Fruit fly (Drosophila melanogaster) whole organism: ENCODE data around the gene CG18476.

Experiments used
- CG8478 ChIP-seq: fragments of >200 bp; optimal IDR thresholded peaks from 2 replicates; lab custom pipeline; 2018; ENCODE audit warnings: inconsistent platforms
- EcR ChIP-seq, 2 experiments: fragments of >200 bp; optimal IDR thresholded peaks; 2 replicates each; lab custom pipeline; 2017; ENCODE audit warnings: missing biosample characterization in 2 of 2, missing genetic modification characterization in 2 of 2, missing genetic modification reagents in 2 of 2
- pan ChIP-seq: fragments of >200 bp; optimal IDR thresholded peaks from 2 replicates; lab custom pipeline; 2017
- usp ChIP-seq: fragments of >200 bp; optimal IDR thresholded peaks from 2 replicates; lab custom pipeline; 2017; ENCODE audit warnings: missing biosample characterization, missing genetic modification characterization, mixed read lengths

DNA sequence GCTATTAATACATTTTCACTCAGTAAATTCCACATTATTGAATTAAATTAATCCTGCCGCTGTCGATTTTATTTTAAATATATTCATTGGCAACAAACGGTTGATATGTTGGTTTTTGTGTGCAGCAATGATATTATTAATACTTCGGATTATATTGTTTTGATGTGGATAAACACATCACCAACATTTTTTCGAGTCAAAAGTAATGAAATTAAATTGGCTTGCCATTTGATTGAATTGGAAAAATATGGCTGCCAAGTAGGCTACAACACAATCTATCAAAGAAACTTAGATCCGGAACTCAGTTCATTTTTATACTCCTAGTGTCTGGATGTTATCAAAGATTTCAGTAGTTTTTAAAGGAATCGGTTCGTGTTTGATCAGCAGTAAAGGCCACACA is 22.4 kb upstream of the CG18476 start, which contains the start of gene CG14718:
- no peak for TF ChIP-seq CG8478
- TF ChIP-seq pan, result no peak
- no peak for TF ChIP-seq EcR (GFP tag; optimal IDR thresholded peaks at IDR 0.05; lab: Kevin White, UChicago)
- no peak for TF ChIP-seq usp (GFP tag; lab: Kevin White, UChicago)
